Worm (Caenorhabditis elegans) whole organism, L1 larva: ENCODE results near the gene eif-2Bdelta.
A peak's percentile ranks its signal among the peaks of the same experiment; 100 is the strongest.

Source experiments
- F16B12.6 ChIP-seq: fragments of 150-350 bp; optimal IDR thresholded peaks from 2 replicates; lab custom pipeline; 2014; ENCODE audit warnings: missing biosample characterization, missing genetic modification characterization
- blmp-1 ChIP-seq: fragments of 150-350 bp; optimal IDR thresholded peaks from 2 replicates; lab custom pipeline; 2014; ENCODE audit warnings: missing biosample characterization, missing genetic modification characterization
- ceh-88 ChIP-seq: fragments of 200-800 bp; sonication (Bioruptor generic); IDR thresholded peaks from 2 replicates; pipeline ENCODE4 v1.3.6; 2022; ENCODE audit warnings: missing genetic modification characterization, missing compliant biosample characterization
- ceh-90 ChIP-seq: sonication (generic microtip); optimal IDR thresholded peaks from 2 replicates; lab custom pipeline; 2016; ENCODE audit warnings: missing genetic modification characterization, missing compliant biosample characterization
- dsc-1 ChIP-seq: sonication (generic microtip); optimal IDR thresholded peaks from 2 replicates; lab custom pipeline; 2016; ENCODE audit warnings: mild to moderate bottlenecking, missing genetic modification characterization, missing compliant biosample characterization
- efl-1 ChIP-seq, 4 experiments: fragments of 150-350 bp; optimal IDR thresholded peaks in 3 of 4; peaks in 1 of 4; 1 replicate in 1 of 4; 2 replicates in 3 of 4; lab custom pipeline; 2014; ENCODE audit warnings: missing biosample characterization in 2 of 4, missing genetic modification characterization in 2 of 4, missing genetic modification reagents in 2 of 4
- egl-27 ChIP-seq, 2 experiments: fragments of 150-350 bp in 1 of 2; sonication (generic microtip); optimal IDR thresholded peaks; 3 replicates each; lab custom pipeline; 2017 to 2018; ENCODE audit warnings: missing biosample characterization in 2 of 2, missing genetic modification characterization in 2 of 2, missing genetic modification reagents in 2 of 2
- elt-2 ChIP-seq: sonication (generic microtip); optimal IDR thresholded peaks from 2 replicates; lab custom pipeline; 2016; ENCODE audit warnings: missing genetic modification characterization, mild to moderate bottlenecking, inconsistent platforms, missing compliant biosample characterization, missing genetic modification reagents
- elt-3 ChIP-seq, 6 experiments: fragments of 150-350 bp in 1 of 6; sonication (generic microtip); optimal IDR thresholded peaks; 2 replicates each; lab custom pipeline; 2017 to 2018; ENCODE audit warnings: missing biosample characterization in 6 of 6, missing genetic modification characterization in 6 of 6, inconsistent platforms in 1 of 6
- fkh-8 ChIP-seq: sonication (generic microtip); optimal IDR thresholded peaks from 2 replicates; lab custom pipeline; 2016; ENCODE audit warnings: mild to moderate bottlenecking, missing genetic modification characterization, missing compliant biosample characterization
- fos-1 ChIP-seq: fragments of 150-350 bp; optimal IDR thresholded peaks from 2 replicates; lab custom pipeline; 2014; ENCODE audit warnings: missing biosample characterization, missing genetic modification characterization
- grh-1 ChIP-seq: fragments of 200-800 bp; sonication (Bioruptor generic); IDR thresholded peaks from 2 replicates; pipeline ENCODE4 v1.3.6; 2022; ENCODE audit warnings: missing genetic modification reagents, missing genetic modification characterization, missing compliant biosample characterization
- hlh-17 ChIP-seq: fragments of 200-800 bp; sonication (Bioruptor generic); optimal IDR thresholded peaks from 2 replicates; lab custom pipeline; 2018; ENCODE audit warnings: missing genetic modification characterization, mild to moderate bottlenecking, missing compliant biosample characterization, moderate library complexity, borderline replicate concordance
- irx-1 ChIP-seq: sonication (generic microtip); optimal IDR thresholded peaks from 2 replicates; lab custom pipeline; 2016; ENCODE audit warnings: missing genetic modification characterization, missing compliant biosample characterization
- isw-1 ChIP-seq: fragments of 200-800 bp; sonication (Bioruptor generic); IDR thresholded peaks from 2 replicates; pipeline ENCODE4 v1.3.6; 2022; ENCODE audit warnings: missing genetic modification characterization, missing compliant biosample characterization
- jun-1 ChIP-seq: fragments of 150-350 bp; optimal IDR thresholded peaks from 2 replicates; lab custom pipeline; 2014; ENCODE audit warnings: missing biosample characterization, missing genetic modification reagents, missing genetic modification characterization
- lin-14 ChIP-seq: fragments of 200-800 bp; sonication (Bioruptor generic); optimal IDR thresholded peaks from 2 replicates; lab custom pipeline; 2018; ENCODE audit warnings: mild to moderate bottlenecking, missing genetic modification characterization, moderate library complexity, missing compliant biosample characterization
- nhr-19 ChIP-seq: fragments of 200-800 bp; sonication (Bioruptor generic); conservative IDR thresholded peaks from 2 replicates; pipeline ENCODE4 v1.3.6; 2022; ENCODE audit warnings: missing genetic modification characterization, missing compliant biosample characterization
- nhr-28 ChIP-seq: fragments of 150-350 bp; optimal IDR thresholded peaks from 2 replicates; lab custom pipeline; 2014; ENCODE audit warnings: missing biosample characterization, missing genetic modification characterization
- nhr-71 ChIP-seq: sonication (generic microtip); optimal IDR thresholded peaks from 2 replicates; lab custom pipeline; 2016; ENCODE audit warnings: mild to moderate bottlenecking, missing genetic modification characterization, moderate library complexity, missing compliant biosample characterization
- pax-3 ChIP-seq: fragments of 200-800 bp; sonication (Bioruptor generic); optimal IDR thresholded peaks from 2 replicates; lab custom pipeline; 2018; ENCODE audit warnings: mild to moderate bottlenecking, missing genetic modification characterization, moderate library complexity, missing compliant biosample characterization
- pqm-1 ChIP-seq: sonication (generic microtip); optimal IDR thresholded peaks from 3 replicates; lab custom pipeline; 2017; ENCODE audit warnings: missing biosample characterization, missing genetic modification characterization
- rnt-1 ChIP-seq: sonication (generic microtip); optimal IDR thresholded peaks from 2 replicates; lab custom pipeline; 2016; ENCODE audit warnings: mild to moderate bottlenecking, missing genetic modification characterization, moderate library complexity, missing compliant biosample characterization
- skn-1 ChIP-seq: fragments of 150-350 bp; optimal IDR thresholded peaks from 2 replicates; lab custom pipeline; 2014; ENCODE audit warnings: missing biosample characterization, missing genetic modification characterization
- snpc-4 ChIP-seq: fragments of 150-350 bp; optimal IDR thresholded peaks from 2 replicates; lab custom pipeline; 2014; ENCODE audit warnings: missing biosample characterization, missing genetic modification characterization
- tbx-2 ChIP-seq: sonication (generic microtip); optimal IDR thresholded peaks from 2 replicates; lab custom pipeline; 2016; ENCODE audit warnings: missing genetic modification characterization, missing compliant biosample characterization
- tlp-1 ChIP-seq: fragments of 150-350 bp; optimal IDR thresholded peaks from 2 replicates; lab custom pipeline; 2014; ENCODE audit warnings: missing biosample characterization, missing genetic modification characterization
- xbp-1 ChIP-seq: sonication (generic microtip); optimal IDR thresholded peaks from 2 replicates; lab custom pipeline; 2016; ENCODE audit warnings: missing genetic modification characterization, missing compliant biosample characterization
- ztf-11 ChIP-seq, 2 experiments: sonication (generic microtip); optimal IDR thresholded peaks; 2 replicates each; lab custom pipeline; 2016 to 2017; ENCODE audit warnings: missing genetic modification characterization in 2 of 2, missing biosample characterization in 1 of 2, missing compliant biosample characterization in 1 of 2
- ztf-4 ChIP-seq: fragments of 150-350 bp; optimal IDR thresholded peaks from 2 replicates; lab custom pipeline; 2014; ENCODE audit warnings: missing biosample characterization, missing genetic modification characterization

The eif-2Bdelta gene

DNA sequence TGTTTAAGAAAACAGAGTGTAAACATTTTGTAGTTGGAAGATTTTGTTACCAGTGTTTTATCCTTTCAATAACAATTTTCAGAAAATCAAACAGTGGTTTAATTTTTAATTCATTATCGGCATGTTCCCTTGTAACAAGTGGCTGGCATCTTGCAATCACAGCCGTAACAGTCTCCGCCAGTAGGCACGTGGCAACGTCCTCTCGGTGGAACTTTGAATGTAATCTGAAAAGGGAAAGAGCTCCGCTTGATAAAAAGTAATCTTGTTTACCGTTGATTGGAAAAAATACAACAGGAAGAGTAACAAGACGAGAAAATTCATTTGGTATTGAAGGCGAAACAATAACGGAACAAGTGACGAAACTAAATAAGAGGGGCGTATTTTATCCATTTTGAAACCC lies 24.2 kb upstream of the eif-2Bdelta start, which contains the start of gene K06A4.10:
Gene K06A4.10, minus strand, starts transcription at position 390 of the 400 bp plus-strand sequence.
- TF ChIP-seq elt-2 (tag; lab: Kevin White, UChicago) (peak; percentile 46), egl-27 (tag; optimal IDR thresholded peaks at IDR 0.05; lab: Kevin White, UChicago) (no peak)
- TF ChIP-seq, all 84 proteins: peak for 1

- no peak for TF ChIP-seq F16B12.6 (tag; lab: Kevin White, UChicago)
- TF ChIP-seq rnt-1: no peak
- no peak for TF ChIP-seq pax-3
- no peak for TF ChIP-seq grh-1
- TF ChIP-seq ceh-88: no peak
- TF ChIP-seq xbp-1 (tag; lab: Kevin White, UChicago): no peak
- TF ChIP-seq efl-1 (optimal IDR thresholded peaks at IDR 0.05; lab: Kevin White, UChicago): no peak
- TF ChIP-seq efl-1 (GFP tag; optimal IDR thresholded peaks at IDR 0.05 in 1 of 2; lab: Kevin White, UChicago): peak in 1 of 2 experiments; percentile 43
- peak; percentile 79 for TF ChIP-seq elt-2 (tag; lab: Kevin White, UChicago)
- TF ChIP-seq jun-1 (tag; lab: Kevin White, UChicago): no peak
These were observed 22.0 kb upstream of the eif-2Bdelta start, which contains the start of gene K06A4.7 for ce11 chrV:9491440-9492160. Gene K06A4.7, minus strand, starts transcription at chrV:9491490.

DNA sequence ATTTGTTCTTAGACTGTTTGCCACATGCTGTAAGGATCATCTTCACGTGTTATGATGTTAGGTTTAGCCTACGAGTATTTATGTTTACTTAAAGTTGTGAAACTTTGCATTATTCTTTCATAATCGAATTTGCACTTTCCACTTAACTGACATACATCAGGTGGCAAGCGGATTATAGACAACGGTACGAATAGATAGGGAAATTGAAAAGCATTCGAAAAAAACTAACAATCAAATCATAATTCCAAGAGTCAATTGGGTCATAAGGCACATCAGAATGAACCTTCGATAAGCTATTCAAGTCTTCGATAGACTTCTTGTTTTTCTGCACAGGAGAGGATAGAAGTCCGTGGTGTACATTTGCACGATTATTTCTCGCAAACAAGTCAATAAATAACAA lies 21.2 kb upstream of the eif-2Bdelta start:
- TF ChIP-seq elt-3 (tag; optimal IDR thresholded peaks at IDR 0.05; lab: Kevin White, UChicago) (no peak), pqm-1 (tag; lab: Kevin White, UChicago) (no peak), fos-1 (no peak), tlp-1 (tag; lab: Kevin White, UChicago) (no peak), snpc-4 (tag; lab: Kevin White, UChicago) (no peak), ceh-90 (tag; lab: Kevin White, UChicago) (no peak), jun-1 (tag; lab: Kevin White, UChicago) (no peak), elt-2 (tag; lab: Kevin White, UChicago) (peak; percentile 24)

DNA sequence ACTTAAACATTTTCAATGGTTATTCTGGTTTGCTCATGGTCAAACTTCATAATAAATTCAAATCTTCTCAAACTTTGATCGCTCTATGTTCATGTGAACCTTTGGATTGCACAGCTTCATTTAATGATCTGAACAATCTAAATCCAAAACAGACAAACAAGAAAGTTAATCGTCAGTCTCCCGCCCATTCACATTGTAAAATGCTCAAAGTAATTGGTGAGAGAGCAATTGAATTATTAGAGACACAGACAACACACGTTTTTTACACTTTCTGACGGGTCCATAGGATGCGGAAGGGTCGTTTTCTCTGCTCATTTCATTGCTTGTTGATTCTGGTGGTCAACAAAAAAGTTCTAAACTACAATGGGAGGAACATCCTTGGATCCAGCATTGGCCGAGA lies 16.9 kb upstream of the eif-2Bdelta start, which contains the start of gene gsnl-1:
Gene gsnl-1, plus strand, starts transcription at position 301 of the 400 bp plus-strand sequence.
- TF ChIP-seq nhr-19 (GFP tag; lab: Robert Waterston, UW) (peak; percentile 19; the same call in 1 of the 2 replicates), rnt-1 (peak; percentile 20), pax-3 (no peak), irx-1 (tag; lab: Kevin White, UChicago) (no peak), dsc-1 (tag; lab: Kevin White, UChicago) (peak; percentile 70), nhr-71 (tag; lab: Kevin White, UChicago) (peak; percentile 19), lin-14 (GFP tag; lab: Kevin White, UChicago) (peak; percentile 37), tbx-2 (tag; lab: Kevin White, UChicago) (no peak)

- no peak for TF ChIP-seq ztf-4
- TF ChIP-seq irx-1 (tag; lab: Kevin White, UChicago): no peak
- TF ChIP-seq fkh-8 (tag; lab: Kevin White, UChicago): no peak
- peak; percentile 3 for TF ChIP-seq blmp-1 (tag; lab: Kevin White, UChicago)
- no peak for TF ChIP-seq isw-1 (GFP tag; lab: Robert Waterston, UW)
These were observed 14.3 kb upstream of the eif-2Bdelta start for ce11 chrV:9499295-9499694.

DNA sequence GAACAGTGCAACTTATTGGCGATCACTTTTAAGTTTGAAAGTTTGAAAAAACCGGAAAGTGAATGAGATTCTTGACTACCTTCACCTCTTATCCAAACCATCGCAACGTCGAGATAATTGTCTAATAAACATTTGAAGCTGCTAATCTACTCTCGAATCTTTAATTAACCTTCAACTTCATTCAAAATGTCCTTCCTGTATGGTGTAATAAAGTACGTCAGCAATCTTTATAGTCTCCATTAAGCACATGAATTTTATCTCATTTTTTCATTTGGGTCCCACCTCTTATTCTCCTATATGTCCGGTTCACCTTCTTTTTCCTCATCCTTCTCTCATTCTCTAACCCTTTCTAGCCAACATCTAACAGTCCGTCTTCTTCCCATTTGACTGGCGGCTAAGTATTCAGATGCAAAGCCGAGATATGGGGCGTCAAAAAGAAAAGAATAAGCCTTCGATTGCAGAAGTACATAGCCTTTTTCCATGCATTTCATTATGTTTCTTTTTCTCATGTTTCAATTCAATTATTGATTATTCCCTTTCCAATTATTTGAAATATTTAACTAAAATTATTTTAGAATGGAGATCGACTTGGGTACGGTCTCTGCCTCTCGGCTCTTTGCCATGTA lies 12.7 kb upstream of the eif-2Bdelta start, which contains the start of gene swt-5:
Gene swt-5, plus strand, starts transcription at position 576 of the 626 bp plus-strand sequence.
- TF ChIP-seq nhr-28 (tag; lab: Kevin White, UChicago) (no peak), skn-1 (tag; lab: Kevin White, UChicago) (no peak), hlh-17 (no peak), ztf-11 (tag; optimal IDR thresholded peaks at IDR 0.05; lab: Kevin White, UChicago) (no peak), F16B12.6 (tag; lab: Kevin White, UChicago) (no peak)
